Fruit fly (Drosophila melanogaster) whole organism, pupa: ENCODE measurements around the gene UbcE2H.

ENCODE experiments used
- CG10348 ChIP-seq: fragments of 200-800 bp; sonication (Bioruptor generic); IDR thresholded peaks from 2 replicates; pipeline ENCODE4 v1.3.6; 2022; ENCODE audit warnings: missing biosample characterization, missing genetic modification characterization
- CG12605 ChIP-seq: fragments of 200-800 bp; sonication (Bioruptor generic); IDR thresholded peaks from 2 replicates; pipeline ENCODE4 v1.3.6; 2022; ENCODE audit warnings: missing biosample characterization, missing genetic modification characterization
- CG13204 ChIP-seq: fragments of 200-800 bp; sonication (Bioruptor generic); optimal IDR thresholded peaks from 2 replicates; lab custom pipeline; 2018; ENCODE audit warnings: missing biosample characterization, mild to moderate bottlenecking, missing genetic modification characterization, moderate library complexity
- CG14655 ChIP-seq: fragments of 200-800 bp; sonication (Bioruptor generic); optimal IDR thresholded peaks from 3 replicates; lab custom pipeline; 2017; ENCODE audit warnings: mild to moderate bottlenecking, missing biosample characterization, missing genetic modification reagents, missing genetic modification characterization
- CG15710 ChIP-seq: fragments of 200-800 bp; sonication (Bioruptor generic); optimal IDR thresholded peaks from 2 replicates; lab custom pipeline; 2018; ENCODE audit warnings: missing biosample characterization, mild to moderate bottlenecking, missing genetic modification characterization, moderate library complexity
- CG17806 ChIP-seq: fragments of 200-800 bp; sonication (Bioruptor generic); optimal IDR thresholded peaks from 2 replicates; lab custom pipeline; 2018; ENCODE audit warnings: missing biosample characterization, mild to moderate bottlenecking, missing genetic modification characterization, moderate library complexity
- CG32121 ChIP-seq: fragments of 200-800 bp; sonication (Bioruptor generic); IDR thresholded peaks from 2 replicates; pipeline ENCODE4 v1.3.6; 2022; ENCODE audit warnings: missing biosample characterization, missing genetic modification characterization
- CG34367 ChIP-seq: fragments of 200-800 bp; sonication (Bioruptor generic); optimal IDR thresholded peaks from 2 replicates; lab custom pipeline; 2018; ENCODE audit warnings: missing biosample characterization, mild to moderate bottlenecking, missing genetic modification characterization
- CG4496 ChIP-seq: fragments of 200-800 bp; sonication (Bioruptor generic); IDR thresholded peaks from 3 replicates; pipeline ENCODE4 v1.3.6; 2022; ENCODE audit warnings: missing biosample characterization, missing genetic modification characterization
- CG8159 ChIP-seq: fragments of 200-800 bp; sonication (Bioruptor generic); optimal IDR thresholded peaks from 3 replicates; lab custom pipeline; 2018; ENCODE audit warnings: missing biosample characterization, mild to moderate bottlenecking, missing genetic modification characterization, moderate library complexity
- CG8301 ChIP-seq: fragments of 200-800 bp; sonication (Bioruptor generic); optimal IDR thresholded peaks from 2 replicates; lab custom pipeline; 2018; ENCODE audit warnings: missing biosample characterization, mild to moderate bottlenecking, missing genetic modification characterization
- CG9948 ChIP-seq: fragments of 200-800 bp; sonication (Bioruptor generic); optimal IDR thresholded peaks from 2 replicates; lab custom pipeline; 2018; ENCODE audit warnings: missing biosample characterization, mild to moderate bottlenecking, missing genetic modification characterization, moderate library complexity
- D1 ChIP-seq: fragments of 200-800 bp; sonication (Bioruptor generic); optimal IDR thresholded peaks from 2 replicates; lab custom pipeline; 2018; ENCODE audit warnings: missing biosample characterization, mild to moderate bottlenecking, missing genetic modification characterization, moderate library complexity
- EcR ChIP-seq: fragments of 200-800 bp; sonication (Bioruptor generic); optimal IDR thresholded peaks from 3 replicates; lab custom pipeline; 2019; ENCODE audit warnings: missing biosample characterization, missing genetic modification characterization, mild to moderate bottlenecking, moderate library complexity, missing genetic modification reagents
- Ets98B ChIP-seq: fragments of 200-800 bp; sonication (Bioruptor generic); IDR thresholded peaks from 2 replicates; pipeline ENCODE4 v1.3.6; 2022; ENCODE audit warnings: missing biosample characterization, missing genetic modification characterization
- Pif1A ChIP-seq: fragments of 200-800 bp; sonication (Bioruptor generic); optimal IDR thresholded peaks from 3 replicates; lab custom pipeline; 2016; ENCODE audit warnings: missing biosample characterization, missing genetic modification characterization
- Pif1B ChIP-seq: fragments of 200-800 bp; sonication (Bioruptor generic); optimal IDR thresholded peaks from 3 replicates; lab custom pipeline; 2016; ENCODE audit warnings: missing biosample characterization, missing genetic modification characterization
- Snoo ChIP-seq: fragments of 200-800 bp; sonication (Bioruptor generic); optimal IDR thresholded peaks from 3 replicates; lab custom pipeline; 2017; ENCODE audit warnings: missing biosample characterization, mild to moderate bottlenecking, missing genetic modification characterization, inconsistent platforms
- fd96Ca ChIP-seq: fragments of 200-800 bp; sonication (Bioruptor generic); IDR thresholded peaks from 3 replicates; pipeline ENCODE4 v1.3.6; 2022; ENCODE audit warnings: missing biosample characterization, missing genetic modification characterization
- gl ChIP-seq: fragments of 200-800 bp; sonication (Bioruptor generic); optimal IDR thresholded peaks from 2 replicates; lab custom pipeline; 2018; ENCODE audit warnings: missing biosample characterization, mild to moderate bottlenecking, missing genetic modification characterization
- rn ChIP-seq: fragments of 200-800 bp; sonication (Bioruptor generic); IDR thresholded peaks from 2 replicates; pipeline ENCODE4 v1.3.6; 2022; ENCODE audit warnings: missing biosample characterization, missing genetic modification characterization

UbcE2H gene

dm6 chrX:8140707-8141106, 46.8 kb upstream of the UbcE2H start:
- TF ChIP-seq CG4496 (GFP tag; lab: Robert Waterston, UW) (no peak), CG17806 (tag; lab: Kevin White, UChicago) (no peak), CG32121 (no peak), Pif1A (GFP tag; lab: Kevin White, UChicago) (no peak), CG9948 (tag; lab: Kevin White, UChicago) (no peak), CG8301 (tag; lab: Kevin White, UChicago) (no peak), CG12605 (GFP tag; lab: Robert Waterston, UW) (no peak), EcR (GFP tag; lab: Kevin White, UChicago) (no peak), CG8159 (tag; lab: Kevin White, UChicago) (no peak), Ets98B (GFP tag; lab: Robert Waterston, UW) (no peak)

- TF ChIP-seq CG12605 (GFP tag; lab: Robert Waterston, UW) (no peak), CG13204 (GFP tag; lab: Kevin White, UChicago) (no peak), CG8159 (tag; lab: Kevin White, UChicago) (no peak), CG8301 (tag; lab: Kevin White, UChicago) (no peak), D1 (tag; lab: Kevin White, UChicago) (no peak), EcR (GFP tag; lab: Kevin White, UChicago) (no peak), CG14655 (GFP tag; lab: Kevin White, UChicago) (no peak), Snoo (no peak), Pif1A (GFP tag; lab: Kevin White, UChicago) (no peak)
These were observed 43.4 kb upstream of the UbcE2H start for dm6 chrX:8137285-8137684.

- TF ChIP-seq EcR (GFP tag; lab: Kevin White, UChicago) (no peak), CG8301 (tag; lab: Kevin White, UChicago) (no peak), CG9948 (tag; lab: Kevin White, UChicago) (no peak), CG17806 (tag; lab: Kevin White, UChicago) (no peak), CG32121 (no peak), CG34367 (tag; lab: Kevin White, UChicago) (no peak), Snoo (no peak), Pif1A (GFP tag; lab: Kevin White, UChicago) (no peak), CG8159 (tag; lab: Kevin White, UChicago) (no peak), Pif1B (GFP tag; lab: Kevin White, UChicago) (no peak), CG13204 (GFP tag; lab: Kevin White, UChicago) (no peak), gl (tag; lab: Kevin White, UChicago) (no peak)
These were observed 41.6 kb upstream of the UbcE2H start, which contains the start of the genes cyr and CG2120 for dm6 chrX:8135420-8135874. Gene cyr (minus strand): TSS chrX:8135713. Gene CG2120 (plus strand): TSS chrX:8135824.

dm6 chrX:8131693-8132313, 37.9 kb upstream of the UbcE2H start, which contains the start of gene CG10958:
Gene CG10958 (plus strand): TSS chrX:8132285.
- TF ChIP-seq CG10348 (GFP tag; lab: Robert Waterston, UW) (no peak), gl (tag; lab: Kevin White, UChicago) (no peak), fd96Ca (GFP tag; lab: Robert Waterston, UW) (peak; percentile 48; the same call in 2 of the 3 replicates), Pif1A (GFP tag; lab: Kevin White, UChicago) (no peak), CG15710 (tag; lab: Kevin White, UChicago) (peak; percentile 20), CG8159 (tag; lab: Kevin White, UChicago) (no peak), Pif1B (GFP tag; lab: Kevin White, UChicago) (peak; percentile 63), CG17806 (tag; lab: Kevin White, UChicago) (peak; percentile 40), Ets98B (GFP tag; lab: Robert Waterston, UW) (peak; percentile 42; the same call in 1 of the 2 replicates), CG9948 (tag; lab: Kevin White, UChicago) (peak; percentile 28), CG32121 (peak; percentile 54), rn (GFP tag; lab: Robert Waterston, UW) (no peak), CG14655 (GFP tag; lab: Kevin White, UChicago) (no peak), CG4496 (GFP tag; lab: Robert Waterston, UW) (peak; percentile 54), D1 (tag; lab: Kevin White, UChicago) (no peak), EcR (GFP tag; lab: Kevin White, UChicago) (peak; percentile 4), CG12605 (GFP tag; lab: Robert Waterston, UW) (0 out of 2 replicates have a peak, but pooled peaks have one; percentile 15), CG13204 (GFP tag; lab: Kevin White, UChicago) (no peak), CG8301 (tag; lab: Kevin White, UChicago) (no peak), Snoo (peak; percentile 10), CG34367 (tag; lab: Kevin White, UChicago) (no peak)

- TF ChIP-seq CG4496 (GFP tag; lab: Robert Waterston, UW) (peak; percentile 47; the same call in 1 of the 3 replicates), Pif1B (GFP tag; lab: Kevin White, UChicago) (no peak), CG17806 (tag; lab: Kevin White, UChicago) (no peak)
- TF ChIP-seq, all 21 proteins: peak for 1
These were observed 35.5 kb upstream of the UbcE2H start, which contains the start of gene CG2116 for dm6 chrX:8129204-8129997. Gene CG2116 (plus strand): TSS chrX:8129812.
